Worm (Caenorhabditis elegans) whole organism, late embryonic: ENCODE data around the gene C46C2.7.

Source experiments
- ama-1 ChIP-seq: fragments of 150-350 bp; optimal IDR thresholded peaks from 2 replicates; lab custom pipeline; 2014
- dmd-4 ChIP-seq: sonication (generic microtip); optimal IDR thresholded peaks from 2 replicates; lab custom pipeline; 2016; ENCODE audit warnings: borderline replicate concordance, missing genetic modification characterization, missing compliant biosample characterization
- elt-2 ChIP-seq: sonication (generic microtip); optimal IDR thresholded peaks from 2 replicates; lab custom pipeline; 2016; ENCODE audit warnings: missing genetic modification reagents, missing genetic modification characterization, missing compliant biosample characterization
- elt-4 ChIP-seq: sonication (generic microtip); optimal IDR thresholded peaks from 2 replicates; lab custom pipeline; 2016; ENCODE audit warnings: missing genetic modification characterization, missing compliant biosample characterization
- ets-4 ChIP-seq: sonication (generic microtip); optimal IDR thresholded peaks from 2 replicates; lab custom pipeline; 2016; ENCODE audit warnings: missing genetic modification characterization, missing compliant biosample characterization
- fkh-10 ChIP-seq: fragments of 150-350 bp; optimal IDR thresholded peaks from 2 replicates; lab custom pipeline; 2014; ENCODE audit warnings: missing biosample characterization, missing genetic modification reagents, missing genetic modification characterization
- nhr-232 ChIP-seq: sonication (generic microtip); optimal IDR thresholded peaks from 2 replicates; lab custom pipeline; 2016; ENCODE audit warnings: missing genetic modification characterization, missing compliant biosample characterization
- pqm-1 ChIP-seq: sonication (generic microtip); optimal IDR thresholded peaks from 2 replicates; lab custom pipeline; 2016; ENCODE audit warnings: missing genetic modification characterization, missing compliant biosample characterization
- rnt-1 ChIP-seq: sonication (generic microtip); optimal IDR thresholded peaks from 2 replicates; lab custom pipeline; 2016; ENCODE audit warnings: missing genetic modification characterization, missing compliant biosample characterization

ce11 chrIV:9212121-9212520 is 17.5 kb downstream of the C46C2.7 start, which contains the start of gene C46C2.6:
- TF ChIP-seq dmd-4 (tag; lab: Kevin White, UChicago), result no peak
- no peak for TF ChIP-seq rnt-1 (tag; lab: Kevin White, UChicago)
- no peak for TF ChIP-seq ets-4 (tag; lab: Kevin White, UChicago)
- TF ChIP-seq pqm-1 (tag; lab: Kevin White, UChicago), result no peak
- no peak for TF ChIP-seq fkh-10 (GFP tag; lab: Kevin White, UChicago)
- TF ChIP-seq nhr-232, result no peak
- TF ChIP-seq elt-2 (tag; lab: Kevin White, UChicago), result no peak
- TF ChIP-seq ama-1 (lab: Kevin White, UChicago), result no peak
- no peak for TF ChIP-seq elt-4
